Fruit fly (Drosophila melanogaster) whole organism, embryonic: ENCODE results near the gene SC35.

Experiments
- Ada2b ChIP-seq: fragments of 200-800 bp; sonication (Bioruptor generic); IDR thresholded peaks from 2 replicates; pipeline ENCODE4 v1.3.6; 2022; ENCODE audit warnings: missing biosample characterization, missing genetic modification characterization
- CG10654 ChIP-seq: fragments of 200-800 bp; sonication (Bioruptor generic); optimal IDR thresholded peaks from 2 replicates; lab custom pipeline; 2016; ENCODE audit warnings: missing biosample characterization, missing genetic modification characterization
- CG11695 ChIP-seq: fragments of 200-800 bp; sonication (Bioruptor generic); IDR thresholded peaks from 3 replicates; pipeline ENCODE4 v1.3.6; 2022; ENCODE audit warnings: missing biosample characterization, missing genetic modification characterization
- CG12071 ChIP-seq: fragments of 200-800 bp; sonication (Bioruptor generic); optimal IDR thresholded peaks from 3 replicates; lab custom pipeline; 2018; ENCODE audit warnings: missing biosample characterization, mild to moderate bottlenecking, missing genetic modification characterization
- CG12299 ChIP-seq: fragments of 200-800 bp; sonication (Bioruptor generic); optimal IDR thresholded peaks from 2 replicates; lab custom pipeline; 2018; ENCODE audit warnings: missing biosample characterization, mild to moderate bottlenecking, missing genetic modification characterization
- CG13894 ChIP-seq: fragments of 200-800 bp; sonication (Bioruptor generic); optimal IDR thresholded peaks from 3 replicates; lab custom pipeline; 2018; ENCODE audit warnings: missing biosample characterization, mild to moderate bottlenecking, missing genetic modification characterization, moderate library complexity
- CG14667 ChIP-seq: fragments of 200-800 bp; sonication (Bioruptor generic); IDR thresholded peaks from 2 replicates; pipeline ENCODE4 v1.3.6; 2022; ENCODE audit warnings: missing biosample characterization, missing genetic modification characterization
- CG15073 ChIP-seq: fragments of 200-800 bp; sonication (Bioruptor generic); optimal IDR thresholded peaks from 2 replicates; lab custom pipeline; 2016; ENCODE audit warnings: missing biosample characterization, missing genetic modification characterization
- CG43689 ChIP-seq: fragments of 200-800 bp; sonication (Bioruptor generic); IDR thresholded peaks from 2 replicates; pipeline ENCODE4 v1.3.6; 2022; ENCODE audit warnings: missing biosample characterization, missing genetic modification characterization
- CG5245 ChIP-seq: fragments of 200-800 bp; sonication (Bioruptor generic); optimal IDR thresholded peaks from 3 replicates; lab custom pipeline; 2016; ENCODE audit warnings: missing biosample characterization, missing genetic modification characterization
- CG6813 ChIP-seq: fragments of 200-800 bp; sonication (Bioruptor generic); optimal IDR thresholded peaks from 2 replicates; lab custom pipeline; 2017; ENCODE audit warnings: missing biosample characterization, missing genetic modification characterization, mild to moderate bottlenecking, moderate library complexity, missing genetic modification reagents
- CG7839 ChIP-seq: fragments of 200-800 bp; sonication (Bioruptor generic); optimal IDR thresholded peaks from 3 replicates; lab custom pipeline; 2018; ENCODE audit warnings: missing biosample characterization, mild to moderate bottlenecking, missing genetic modification characterization, moderate library complexity
- CG8290 ChIP-seq, 3 experiments: fragments of 200-800 bp; sonication (Bioruptor generic); optimal IDR thresholded peaks; 2 replicates each; lab custom pipeline; 2016 to 2019; ENCODE audit warnings: missing biosample characterization in 3 of 3, missing genetic modification characterization in 3 of 3, mild to moderate bottlenecking in 2 of 3, moderate library complexity in 1 of 3
- D ChIP-seq, 2 experiments: fragments of 200-800 bp in 1 of 2; fragments of >200 bp in 1 of 2; sonication (Bioruptor generic) in 1 of 2; optimal IDR thresholded peaks; 2 replicates in 1 of 2; 3 replicates in 1 of 2; lab custom pipeline; 2017; ENCODE audit warnings: mild to moderate bottlenecking in 1 of 2, missing biosample characterization in 1 of 2, missing genetic modification characterization in 1 of 2, missing genetic modification reagents in 1 of 2
- E2f1 ChIP-seq: fragments of 200-800 bp; sonication (Bioruptor generic); IDR thresholded peaks from 2 replicates; pipeline ENCODE4 v1.3.6; 2022; ENCODE audit warnings: missing biosample characterization, missing genetic modification characterization
- Fer3 ChIP-seq: fragments of 200-800 bp; sonication (Bioruptor generic); optimal IDR thresholded peaks from 2 replicates; lab custom pipeline; 2018; ENCODE audit warnings: missing biosample characterization, mild to moderate bottlenecking, missing genetic modification characterization, moderate library complexity
- Hand ChIP-seq: fragments of 200-800 bp; sonication (Bioruptor generic); optimal IDR thresholded peaks from 2 replicates; lab custom pipeline; 2017; ENCODE audit warnings: mild to moderate bottlenecking, missing biosample characterization, missing genetic modification reagents, missing genetic modification characterization
- Hr3 ChIP-seq: fragments of 200-800 bp; sonication (Bioruptor generic); optimal IDR thresholded peaks from 3 replicates; lab custom pipeline; 2016; ENCODE audit warnings: missing biosample characterization, missing genetic modification characterization
- Hr51 ChIP-seq, 2 experiments: fragments of 200-800 bp; sonication (Bioruptor generic); optimal IDR thresholded peaks; 2 replicates in 1 of 2; 3 replicates in 1 of 2; lab custom pipeline; 2016 to 2018; ENCODE audit warnings: missing biosample characterization in 2 of 2, missing genetic modification characterization in 2 of 2, mild to moderate bottlenecking in 1 of 2, moderate library complexity in 1 of 2
- Hr78 ChIP-seq, 2 experiments: fragments of 200-800 bp in 1 of 2; fragments of >200 bp in 1 of 2; sonication (Bioruptor generic) in 1 of 2; optimal IDR thresholded peaks; 2 replicates each; lab custom pipeline; 2017 to 2019; ENCODE audit warnings: missing biosample characterization in 2 of 2, missing genetic modification characterization in 2 of 2, mild to moderate bottlenecking in 1 of 2, moderate library complexity in 1 of 2
- Mes4 ChIP-seq: fragments of 200-800 bp; sonication (Bioruptor generic); optimal IDR thresholded peaks from 2 replicates; lab custom pipeline; 2016; ENCODE audit warnings: missing biosample characterization, missing genetic modification characterization
- Nf-YA ChIP-seq: fragments of 200-800 bp; sonication (Bioruptor generic); IDR thresholded peaks from 2 replicates; pipeline ENCODE4 v1.3.6; 2022; ENCODE audit warnings: missing biosample characterization, missing genetic modification characterization
- Nf-YB ChIP-seq: fragments of 200-800 bp; sonication (Bioruptor generic); optimal IDR thresholded peaks from 3 replicates; lab custom pipeline; 2019; ENCODE audit warnings: missing biosample characterization, mild to moderate bottlenecking, missing genetic modification characterization, moderate library complexity
- Oaz ChIP-seq: fragments of 200-800 bp; sonication (Bioruptor generic); IDR thresholded peaks from 2 replicates; pipeline ENCODE4 v1.3.6; 2022; ENCODE audit warnings: missing biosample characterization, missing genetic modification characterization
- Optix ChIP-seq: fragments of 200-800 bp; sonication (Bioruptor generic); IDR thresholded peaks from 3 replicates; pipeline ENCODE4 v1.3.6; 2022; ENCODE audit warnings: missing biosample characterization, missing genetic modification characterization
- Ptx1 ChIP-seq: fragments of 200-800 bp; sonication (Bioruptor generic); IDR thresholded peaks from 2 replicates; pipeline ENCODE4 v1.3.6; 2022; ENCODE audit warnings: missing biosample characterization, missing genetic modification characterization
- Six4 ChIP-seq: fragments of 200-800 bp; sonication (Bioruptor generic); optimal IDR thresholded peaks from 2 replicates; lab custom pipeline; 2016; ENCODE audit warnings: missing biosample characterization, missing genetic modification characterization
- Vsx1 ChIP-seq: fragments of 200-800 bp; sonication (Bioruptor generic); optimal IDR thresholded peaks from 2 replicates; lab custom pipeline; 2017; ENCODE audit warnings: missing biosample characterization, mild to moderate bottlenecking, missing genetic modification characterization, missing genetic modification reagents
- Xrp1 ChIP-seq: fragments of 200-800 bp; sonication (Bioruptor generic); IDR thresholded peaks from 2 replicates; pipeline ENCODE4 v1.3.6; 2022; ENCODE audit warnings: missing biosample characterization, missing genetic modification characterization
- ato ChIP-seq: fragments of 200-800 bp; sonication (Bioruptor generic); IDR thresholded peaks from 2 replicates; pipeline ENCODE4 v1.3.6; 2022; ENCODE audit warnings: missing biosample characterization, missing genetic modification characterization; ENCODE audit not compliant: partially characterized antibody
- bbx ChIP-seq: fragments of 200-800 bp; sonication (Bioruptor generic); IDR thresholded peaks from 2 replicates; pipeline ENCODE4 v1.3.6; 2022; ENCODE audit warnings: missing biosample characterization, missing genetic modification characterization; ENCODE audit not compliant: partially characterized antibody
- crp ChIP-seq, 2 experiments: fragments of 200-800 bp; sonication (Bioruptor generic); optimal IDR thresholded peaks; 2 replicates in 1 of 2; 3 replicates in 1 of 2; lab custom pipeline; 2017; ENCODE audit warnings: missing biosample characterization in 2 of 2, missing genetic modification characterization in 2 of 2, mild to moderate bottlenecking in 1 of 2, moderate library complexity in 1 of 2
- danr ChIP-seq: fragments of 200-800 bp; sonication (Bioruptor generic); IDR thresholded peaks from 2 replicates; pipeline ENCODE4 v1.3.6; 2022; ENCODE audit warnings: missing biosample characterization, missing genetic modification characterization
- dmrt99B ChIP-seq: fragments of 200-800 bp; sonication (Bioruptor generic); optimal IDR thresholded peaks from 2 replicates; lab custom pipeline; 2018; ENCODE audit warnings: missing biosample characterization, mild to moderate bottlenecking, missing genetic modification characterization, moderate library complexity
- eve ChIP-seq, 2 experiments: fragments of >200 bp; optimal IDR thresholded peaks; 2 replicates each; lab custom pipeline; 2017; ENCODE audit warnings: missing biosample characterization in 2 of 2, missing genetic modification characterization in 2 of 2
- fd64A ChIP-seq: fragments of 200-800 bp; sonication (Bioruptor generic); optimal IDR thresholded peaks from 3 replicates; lab custom pipeline; 2018; ENCODE audit warnings: missing biosample characterization, mild to moderate bottlenecking, missing genetic modification characterization
- fd96Cb ChIP-seq: fragments of 200-800 bp; sonication (Bioruptor generic); optimal IDR thresholded peaks from 2 replicates; lab custom pipeline; 2018; ENCODE audit warnings: missing biosample characterization, mild to moderate bottlenecking, missing genetic modification characterization, moderate library complexity
- gem ChIP-seq: fragments of 200-800 bp; sonication (Bioruptor generic); optimal IDR thresholded peaks from 2 replicates; lab custom pipeline; 2019; ENCODE audit warnings: missing biosample characterization, mild to moderate bottlenecking, missing genetic modification characterization, moderate library complexity
- grau ChIP-seq: fragments of 200-800 bp; optimal IDR thresholded peaks from 3 replicates; lab custom pipeline; 2019; ENCODE audit warnings: missing biosample characterization, mild to moderate bottlenecking, missing genetic modification characterization, moderate library complexity
- grn ChIP-seq: fragments of 200-800 bp; sonication (Bioruptor generic); optimal IDR thresholded peaks from 3 replicates; lab custom pipeline; 2017; ENCODE audit warnings: missing biosample characterization, missing genetic modification characterization
- kni ChIP-seq: fragments of 200-800 bp; sonication (Bioruptor generic); optimal IDR thresholded peaks from 3 replicates; lab custom pipeline; 2017; ENCODE audit warnings: mild to moderate bottlenecking, missing biosample characterization, missing genetic modification reagents, missing genetic modification characterization
- pb ChIP-seq: fragments of 200-800 bp; sonication (Bioruptor generic); optimal IDR thresholded peaks from 3 replicates; lab custom pipeline; 2016; ENCODE audit warnings: missing biosample characterization, missing genetic modification characterization
- pho ChIP-seq: fragments of 200-800 bp; sonication (Bioruptor generic); optimal IDR thresholded peaks from 2 replicates; lab custom pipeline; 2016; ENCODE audit warnings: missing biosample characterization, missing genetic modification characterization
- pros ChIP-seq: fragments of 200-800 bp; sonication (Bioruptor generic); optimal IDR thresholded peaks from 3 replicates; lab custom pipeline; 2019; ENCODE audit warnings: missing biosample characterization, mild to moderate bottlenecking, missing genetic modification characterization, moderate library complexity
- schlank ChIP-seq: fragments of 200-800 bp; sonication (Bioruptor generic); optimal IDR thresholded peaks from 2 replicates; lab custom pipeline; 2018; ENCODE audit warnings: missing biosample characterization, mild to moderate bottlenecking, missing genetic modification characterization
- sens ChIP-seq: fragments of 200-800 bp; sonication (Bioruptor generic); peaks from one replicate; lab custom pipeline; 2016; ENCODE audit warnings: missing biosample characterization, missing genetic modification characterization
- sna ChIP-seq: fragments of 200-800 bp; sonication (Bioruptor generic); IDR thresholded peaks from 2 replicates; pipeline ENCODE4 v1.3.6; 2022; ENCODE audit warnings: missing biosample characterization, missing genetic modification characterization; ENCODE audit not compliant: partially characterized antibody
- so ChIP-seq: fragments of 200-800 bp; sonication (Bioruptor generic); IDR thresholded peaks from 3 replicates; pipeline ENCODE4 v1.3.6; 2022; ENCODE audit warnings: missing biosample characterization, missing genetic modification characterization
- ttk ChIP-seq: fragments of 200-800 bp; sonication (Bioruptor generic); IDR thresholded peaks from 2 replicates; pipeline ENCODE4 v2.1.2; 2022; ENCODE audit warnings: missing biosample characterization, missing genetic modification characterization
- zfh1 ChIP-seq: fragments of 200-800 bp; sonication (Bioruptor generic); IDR thresholded peaks from 3 replicates; pipeline ENCODE4 v1.3.6; 2022; ENCODE audit warnings: missing biosample characterization, missing genetic modification characterization

Gene SC35

dm6 chr2L:12475308-12475707 is 40.8 kb upstream of the SC35 start (continued):
- TF ChIP-seq sna (no peak), Ada2b (GFP tag; lab: Robert Waterston, UW) (no peak), CG43689 (GFP tag; lab: Robert Waterston, UW) (no peak), CG6813 (peak; percentile 84), danr (GFP tag; lab: Robert Waterston, UW) (no peak), CG12071 (GFP tag; lab: Kevin White, UChicago) (peak; percentile 68), eve (GFP tag; optimal IDR thresholded peaks at IDR 0.05; lab: Kevin White, UChicago) (no peak), Nf-YB (no peak), D (optimal IDR thresholded peaks at IDR 0.05; lab: Kevin White, UChicago) (no peak), D (GFP tag; optimal IDR thresholded peaks at IDR 0.05; lab: Kevin White, UChicago) (no peak), Optix (GFP tag; lab: Robert Waterston, UW) (no peak), so (no peak), CG5245 (GFP tag; lab: Kevin White, UChicago) (no peak), Nf-YA (GFP tag; lab: Robert Waterston, UW) (no peak), grau (peak; percentile 24), bbx (GFP tag; lab: Robert Waterston, UW) (no peak), Ptx1 (no peak), Mes4 (GFP tag; lab: Kevin White, UChicago) (no peak), Oaz (GFP tag; lab: Robert Waterston, UW) (no peak), pb (GFP tag; lab: Kevin White, UChicago) (no peak), Xrp1 (GFP tag; lab: Robert Waterston, UW) (0 out of 2 replicates have a peak, but pooled peaks have one; percentile 21), CG7839 (tag; lab: Kevin White, UChicago) (peak; percentile 26), CG15073 (no peak), CG12299 (tag; lab: Kevin White, UChicago) (no peak), pho (GFP tag; lab: Kevin White, UChicago) (no peak), Six4 (GFP tag; lab: Kevin White, UChicago) (no peak), E2f1 (no peak), kni (GFP tag; lab: Kevin White, UChicago) (no peak), Hr51 (GFP tag; optimal IDR thresholded peaks at IDR 0.05; lab: Kevin White, UChicago) (peak in 1 of 2 experiments; percentile 16), dmrt99B (tag; lab: Kevin White, UChicago) (peak; percentile 15), fd64A (GFP tag; lab: Kevin White, UChicago) (no peak), CG14667 (GFP tag; lab: Robert Waterston, UW) (no peak), crp (GFP tag; optimal IDR thresholded peaks at IDR 0.05; lab: Kevin White, UChicago) (no peak), ttk (GFP tag; lab: Robert Waterston, UW) (no peak), Hr3 (GFP tag; lab: Kevin White, UChicago) (no peak), fd96Cb (tag; lab: Kevin White, UChicago) (no peak), gem (peak; percentile 26), schlank (tag; lab: Kevin White, UChicago) (no peak), CG11695 (no peak), grn (GFP tag; lab: Kevin White, UChicago) (no peak), Fer3 (tag; lab: Kevin White, UChicago) (peak; percentile 59), ato (no peak), Vsx1 (GFP tag; lab: Kevin White, UChicago) (peak; percentile 39), zfh1 (GFP tag; lab: Robert Waterston, UW) (0 out of 3 replicates have a peak, but pooled peaks have one; percentile 9), pros (GFP tag; lab: Kevin White, UChicago) (no peak), Hr78 (GFP tag; optimal IDR thresholded peaks at IDR 0.05; lab: Kevin White, UChicago) (no peak), CG10654 (GFP tag; lab: Kevin White, UChicago) (no peak), CG8290 (GFP tag; optimal IDR thresholded peaks at IDR 0.05; lab: Kevin White, UChicago) (no peak), CG8290 (tag; optimal IDR thresholded peaks at IDR 0.05; lab: Kevin White, UChicago) (peak in 1 of 2 experiments; percentile 64), sens (GFP tag; lab: Kevin White, UChicago) (peak; percentile 15), CG13894 (tag; lab: Kevin White, UChicago) (peak; percentile 49), Hand (peak; percentile 7)
